Worm (Caenorhabditis elegans) whole organism, mixed stage, embryonic: ENCODE data around the gene chtb-2.

ENCODE experiments used
- M03D4.4 ChIP-seq: sonication (generic microtip); optimal IDR thresholded peaks from 2 replicates; lab custom pipeline; 2017; ENCODE audit warnings: mild to moderate bottlenecking, missing genetic modification characterization, missing compliant biosample characterization
- bed-3 ChIP-seq: fragments of 200-800 bp; sonication (Bioruptor generic); optimal IDR thresholded peaks from 3 replicates; lab custom pipeline; 2018; ENCODE audit warnings: mild to moderate bottlenecking, missing genetic modification characterization, moderate library complexity, missing compliant biosample characterization
- blmp-1 ChIP-seq: fragments of 150-350 bp; optimal IDR thresholded peaks from 2 replicates; lab custom pipeline; 2014; ENCODE audit warnings: missing biosample characterization, missing genetic modification characterization
- ceh-39 ChIP-seq: fragments of 150-350 bp; optimal IDR thresholded peaks from 2 replicates; lab custom pipeline; 2014; ENCODE audit warnings: missing biosample characterization, missing genetic modification characterization
- ceh-43 ChIP-seq: fragments of 200-800 bp; sonication (Bioruptor generic); optimal IDR thresholded peaks from 2 replicates; lab custom pipeline; 2018; ENCODE audit warnings: mild to moderate bottlenecking, missing genetic modification characterization, moderate library complexity, missing compliant biosample characterization
- ceh-83 ChIP-seq: fragments of 200-800 bp; sonication (Bioruptor generic); optimal IDR thresholded peaks from 2 replicates; lab custom pipeline; 2018; ENCODE audit warnings: mild to moderate bottlenecking, missing genetic modification characterization, missing compliant biosample characterization
- ces-1 ChIP-seq: fragments of 150-350 bp; optimal IDR thresholded peaks from 2 replicates; lab custom pipeline; 2014; ENCODE audit warnings: missing biosample characterization, missing genetic modification reagents, missing genetic modification characterization
- cnd-1 ChIP-seq: fragments of 200-800 bp; sonication (Bioruptor generic); optimal IDR thresholded peaks from 2 replicates; lab custom pipeline; 2018; ENCODE audit warnings: mild to moderate bottlenecking, missing genetic modification characterization, missing compliant biosample characterization
- drap-1 ChIP-seq: fragments of 200-800 bp; sonication (Bioruptor generic); optimal IDR thresholded peaks from 3 replicates; lab custom pipeline; 2018; ENCODE audit warnings: mild to moderate bottlenecking, missing genetic modification characterization, missing compliant biosample characterization
- elt-1 ChIP-seq: sonication (generic microtip); optimal IDR thresholded peaks from 2 replicates; lab custom pipeline; 2017; ENCODE audit warnings: missing genetic modification characterization, mild to moderate bottlenecking, missing compliant biosample characterization, antibody characterized with exemption, moderate library complexity, borderline replicate concordance; ENCODE audit not compliant: insufficient read depth
- elt-3 ChIP-seq: fragments of 150-350 bp; optimal IDR thresholded peaks from 2 replicates; lab custom pipeline; 2014; ENCODE audit warnings: missing biosample characterization, missing genetic modification characterization
- ham-2 ChIP-seq: fragments of 200-800 bp; sonication (Bioruptor generic); optimal IDR thresholded peaks from 2 replicates; lab custom pipeline; 2018; ENCODE audit warnings: mild to moderate bottlenecking, missing genetic modification characterization, missing compliant biosample characterization
- hlh-1 ChIP-seq: fragments of 150-350 bp; optimal IDR thresholded peaks from 2 replicates; lab custom pipeline; 2014; ENCODE audit warnings: missing biosample characterization, missing genetic modification reagents, missing genetic modification characterization
- lin-13 ChIP-seq: fragments of 150-350 bp; optimal IDR thresholded peaks from 2 replicates; lab custom pipeline; 2014; ENCODE audit warnings: missing biosample characterization, missing genetic modification characterization
- lin-32 ChIP-seq: fragments of 200-800 bp; sonication (Bioruptor generic); optimal IDR thresholded peaks from 2 replicates; lab custom pipeline; 2018; ENCODE audit warnings: mild to moderate bottlenecking, missing genetic modification characterization, missing compliant biosample characterization
- lsy-2 ChIP-seq: fragments of 150-350 bp; optimal IDR thresholded peaks from 2 replicates; lab custom pipeline; 2014; ENCODE audit warnings: missing biosample characterization, missing genetic modification characterization
- mab-5 ChIP-seq: fragments of 150-350 bp; optimal IDR thresholded peaks from 2 replicates; lab custom pipeline; 2014; ENCODE audit warnings: missing biosample characterization, missing genetic modification characterization
- mep-1 ChIP-seq: fragments of 150-350 bp; optimal IDR thresholded peaks from 2 replicates; lab custom pipeline; 2017; ENCODE audit warnings: missing biosample characterization, missing genetic modification reagents, missing genetic modification characterization, inconsistent platforms
- mls-2 ChIP-seq: sonication (generic microtip); optimal IDR thresholded peaks from 2 replicates; lab custom pipeline; 2016; ENCODE audit warnings: mild to moderate bottlenecking, missing genetic modification characterization, moderate library complexity, missing compliant biosample characterization
- nhr-12 ChIP-seq: fragments of 150-350 bp; optimal IDR thresholded peaks from 2 replicates; lab custom pipeline; 2014; ENCODE audit warnings: missing biosample characterization, missing genetic modification characterization
- nhr-2 ChIP-seq: fragments of 150-350 bp; optimal IDR thresholded peaks from 2 replicates; lab custom pipeline; 2014; ENCODE audit warnings: missing biosample characterization, missing genetic modification characterization
- nhr-237 ChIP-seq: fragments of 150-350 bp; optimal IDR thresholded peaks from 2 replicates; lab custom pipeline; 2014; ENCODE audit warnings: missing biosample characterization, missing genetic modification characterization
- nhr-28 ChIP-seq: fragments of 150-350 bp; optimal IDR thresholded peaks from 2 replicates; lab custom pipeline; 2014; ENCODE audit warnings: missing biosample characterization, missing genetic modification characterization
- nhr-76 ChIP-seq: sonication (generic microtip); optimal IDR thresholded peaks from 2 replicates; lab custom pipeline; 2017; ENCODE audit warnings: missing biosample characterization, missing genetic modification characterization
- pha-4 ChIP-seq: fragments of 150-350 bp; optimal IDR thresholded peaks from 2 replicates; lab custom pipeline; 2018; ENCODE audit warnings: missing biosample characterization, missing genetic modification reagents, missing genetic modification characterization
- sem-2 ChIP-seq: fragments of 200-800 bp; sonication (Bioruptor generic); optimal IDR thresholded peaks from 2 replicates; lab custom pipeline; 2018; ENCODE audit warnings: mild to moderate bottlenecking, missing genetic modification characterization, missing compliant biosample characterization
- snpc-4 ChIP-seq: fragments of 150-350 bp; optimal IDR thresholded peaks from 2 replicates; lab custom pipeline; 2014; ENCODE audit warnings: missing biosample characterization, missing genetic modification characterization
- sptf-1 ChIP-seq: sonication (generic microtip); optimal IDR thresholded peaks from 2 replicates; lab custom pipeline; 2017; ENCODE audit warnings: mild to moderate bottlenecking, missing genetic modification characterization, moderate library complexity, missing compliant biosample characterization
- tbx-8 ChIP-seq: fragments of 200-800 bp; sonication (Bioruptor generic); optimal IDR thresholded peaks from 2 replicates; lab custom pipeline; 2018; ENCODE audit warnings: mild to moderate bottlenecking, missing genetic modification characterization, moderate library complexity, missing compliant biosample characterization
- unc-120 ChIP-seq: sonication (generic microtip); optimal IDR thresholded peaks from 2 replicates; lab custom pipeline; 2017; ENCODE audit warnings: missing genetic modification characterization, missing compliant biosample characterization; ENCODE audit not compliant: poor library complexity, severe bottlenecking
- unc-39 ChIP-seq: fragments of 150-350 bp; optimal IDR thresholded peaks from 2 replicates; lab custom pipeline; 2014; ENCODE audit warnings: missing biosample characterization, missing genetic modification characterization
- zip-8 ChIP-seq: fragments of 150-350 bp; optimal IDR thresholded peaks from 2 replicates; lab custom pipeline; 2014; ENCODE audit warnings: missing biosample characterization, missing genetic modification characterization
- ztf-11 ChIP-seq: fragments of 150-350 bp; optimal IDR thresholded peaks from 2 replicates; lab custom pipeline; 2014; ENCODE audit warnings: missing biosample characterization, missing genetic modification characterization

The chtb-2 gene

DNA sequence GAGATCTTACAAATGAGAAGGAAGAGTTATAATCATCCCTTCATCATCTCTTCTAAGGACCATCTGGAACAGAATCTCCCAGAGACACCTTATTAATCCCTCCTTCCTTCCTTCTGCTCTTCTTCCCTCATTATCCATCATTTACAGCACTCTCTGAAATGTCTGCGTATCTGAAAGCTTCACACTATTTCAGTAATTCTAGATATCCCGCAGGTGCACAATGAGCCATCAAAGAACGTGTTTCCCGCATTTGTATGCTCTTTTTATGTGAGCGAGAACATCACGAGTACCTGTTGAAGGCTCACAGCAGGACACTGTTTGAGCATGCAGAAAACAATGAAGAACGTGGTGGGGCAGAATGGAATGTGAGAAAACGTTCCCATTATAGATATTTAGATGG, 6.6 kb upstream of the chtb-2 start:
- TF ChIP-seq mep-1 (tag; lab: Kevin White, UChicago), result no peak
- no peak for TF ChIP-seq ceh-39 (tag; lab: Kevin White, UChicago)
- TF ChIP-seq elt-1 (tag; lab: Kevin White, UChicago), result peak; percentile 51
- no peak for TF ChIP-seq ztf-11 (tag; lab: Kevin White, UChicago)
- no peak for TF ChIP-seq ceh-83 (GFP tag; lab: Kevin White, UChicago)
- TF ChIP-seq snpc-4 (tag; lab: Kevin White, UChicago), result no peak
- TF ChIP-seq elt-3 (tag; lab: Kevin White, UChicago), result no peak
- no peak for TF ChIP-seq ces-1 (GFP tag; lab: Kevin White, UChicago)
- no peak for TF ChIP-seq hlh-1
- TF ChIP-seq mls-2, result no peak
- no peak for TF ChIP-seq ceh-43
- peak; percentile 65 for TF ChIP-seq nhr-2
- TF ChIP-seq pha-4 (tag; lab: Kevin White, UChicago), result no peak
- TF ChIP-seq unc-39 (tag; lab: Kevin White, UChicago), result no peak

DNA sequence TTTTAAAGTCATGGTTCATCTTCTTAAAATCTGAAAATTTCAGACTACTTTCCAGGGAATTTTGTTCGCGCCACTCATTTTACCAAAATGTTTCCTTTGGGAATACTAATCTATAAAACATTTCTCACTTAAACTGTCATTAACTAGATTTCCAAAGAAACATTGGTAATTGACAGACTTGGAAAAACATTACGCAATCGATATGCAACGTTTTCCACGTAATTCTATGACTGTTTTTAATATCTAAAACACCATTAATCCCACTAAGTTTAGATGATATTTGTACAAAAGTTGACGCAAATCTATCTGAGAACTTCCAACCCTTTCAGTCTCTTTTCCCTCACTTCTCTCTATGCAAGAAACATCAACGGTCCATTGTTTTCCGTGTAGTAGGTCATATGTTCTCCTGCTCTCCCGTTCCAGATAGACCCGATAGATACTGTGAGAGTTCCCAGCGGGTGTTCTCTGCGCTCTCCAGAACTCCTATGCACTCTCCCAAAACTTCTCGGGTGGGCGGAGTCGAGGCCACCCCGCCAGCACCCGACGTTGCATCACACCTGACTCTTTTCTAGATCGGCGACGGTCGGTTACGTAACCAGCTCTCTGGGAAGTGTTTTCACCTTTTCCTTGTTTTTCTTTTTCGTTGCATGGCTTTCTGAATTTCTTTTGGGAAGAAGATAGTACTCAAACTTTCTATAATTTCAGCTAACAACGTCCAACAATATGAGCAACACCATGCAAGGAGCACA, 4.6 kb upstream of the chtb-2 start, which contains the start of gene zip-8:
zip-8 (plus strand) TSS at position 700 of the 749 bp plus-strand sequence.
- TF ChIP-seq zip-8 (peak; percentile 98), elt-3 (tag; lab: Kevin White, UChicago) (no peak)

DNA sequence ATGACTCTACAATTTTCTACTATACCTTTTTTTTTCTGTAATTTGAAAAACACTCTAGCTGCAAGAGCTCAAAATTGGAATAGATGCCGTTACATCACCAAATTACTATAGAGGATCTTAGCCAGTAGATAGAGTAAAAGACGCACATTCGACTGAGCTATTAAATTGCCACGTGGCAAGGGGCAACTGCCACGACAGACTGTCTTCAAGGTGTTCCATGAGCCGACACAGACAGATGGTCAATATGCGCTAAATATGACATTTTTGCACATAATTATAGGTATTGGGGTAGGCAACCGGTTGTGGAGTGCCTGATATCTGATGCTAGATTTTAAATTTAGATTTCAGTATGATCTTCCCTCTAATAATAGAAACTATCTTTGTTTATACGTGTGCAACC, 3.6 kb upstream of the chtb-2 start:
- TF ChIP-seq ham-2 (GFP tag; lab: Kevin White, UChicago) (no peak), bed-3 (no peak), lin-13 (no peak), lin-32 (no peak), ztf-11 (tag; lab: Kevin White, UChicago) (no peak), cnd-1 (tag; lab: Kevin White, UChicago) (peak; percentile 71), nhr-28 (tag; lab: Kevin White, UChicago) (no peak), tbx-8 (GFP tag; lab: Kevin White, UChicago) (no peak), nhr-237 (tag; lab: Kevin White, UChicago) (no peak), nhr-2 (peak; percentile 89), hlh-1 (no peak), M03D4.4 (tag; lab: Kevin White, UChicago) (no peak), snpc-4 (tag; lab: Kevin White, UChicago) (no peak), unc-39 (tag; lab: Kevin White, UChicago) (no peak), lsy-2 (tag; lab: Kevin White, UChicago) (no peak), elt-1 (tag; lab: Kevin White, UChicago) (no peak), nhr-76 (tag; lab: Kevin White, UChicago) (no peak)

DNA sequence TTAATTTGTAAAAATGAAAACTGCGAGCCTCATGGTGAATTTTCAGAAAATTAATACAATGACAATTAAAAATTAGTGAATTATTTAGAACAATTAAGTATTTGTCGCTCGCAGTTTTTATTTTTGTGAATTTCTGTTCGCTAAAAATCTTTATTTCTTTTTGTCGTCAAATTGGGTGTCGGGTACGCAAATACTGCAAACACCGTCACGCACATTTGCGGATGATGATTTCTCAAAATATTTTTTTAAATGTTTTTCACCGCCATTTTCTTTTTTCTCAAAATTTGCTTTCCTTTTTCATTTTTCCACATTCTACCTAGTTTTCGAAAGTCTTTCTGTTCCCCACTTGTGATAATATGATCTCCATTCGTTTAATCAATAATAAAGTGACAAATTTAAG, 5.9 kb downstream of the chtb-2 start:
- TF ChIP-seq mep-1 (tag; lab: Kevin White, UChicago) (peak; percentile 39), sptf-1 (no peak), lsy-2 (tag; lab: Kevin White, UChicago) (peak; percentile 30), nhr-2 (no peak), mab-5 (tag; lab: Kevin White, UChicago) (no peak), nhr-237 (tag; lab: Kevin White, UChicago) (peak; percentile 2), drap-1 (GFP tag; lab: Kevin White, UChicago) (no peak), ces-1 (GFP tag; lab: Kevin White, UChicago) (peak; percentile 37), cnd-1 (tag; lab: Kevin White, UChicago) (no peak), ceh-43 (peak; percentile 62), nhr-12 (no peak), unc-120 (tag; lab: Kevin White, UChicago) (no peak), sem-2 (GFP tag; lab: Kevin White, UChicago) (no peak)

DNA sequence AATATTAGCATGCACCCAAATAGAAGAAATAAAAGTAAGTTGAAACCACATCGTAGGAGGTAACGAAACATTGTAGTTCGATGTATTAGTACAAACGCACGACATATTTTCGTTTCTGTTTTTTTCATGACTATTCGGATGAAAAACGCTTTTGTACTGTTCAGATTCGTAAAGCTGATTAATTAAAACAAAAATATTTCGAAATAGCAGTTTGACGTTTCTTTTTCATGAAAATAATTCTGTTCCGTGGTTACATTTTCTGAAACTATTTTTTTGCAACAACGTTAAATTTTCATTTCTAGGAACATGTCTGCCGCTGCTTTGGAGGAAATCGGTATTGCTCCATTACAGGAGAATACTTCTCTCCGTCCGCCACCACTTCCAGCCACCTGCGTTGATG, 6.5 kb downstream of the chtb-2 start, which contains the start of gene rpt-3:
rpt-3 (plus strand) TSS at position 301 of the 400 bp plus-strand sequence.
- TF ChIP-seq nhr-12 (no peak), sem-2 (GFP tag; lab: Kevin White, UChicago) (no peak), cnd-1 (tag; lab: Kevin White, UChicago) (no peak), zip-8 (no peak), elt-1 (tag; lab: Kevin White, UChicago) (no peak), mls-2 (no peak), lin-32 (no peak), mep-1 (tag; lab: Kevin White, UChicago) (no peak), nhr-2 (no peak), ces-1 (GFP tag; lab: Kevin White, UChicago) (no peak), snpc-4 (tag; lab: Kevin White, UChicago) (no peak), unc-39 (tag; lab: Kevin White, UChicago) (no peak), hlh-1 (no peak), sptf-1 (no peak), ceh-43 (no peak), blmp-1 (tag; lab: Kevin White, UChicago) (no peak), nhr-237 (tag; lab: Kevin White, UChicago) (no peak), ceh-83 (GFP tag; lab: Kevin White, UChicago) (no peak)
